Fruit fly (Drosophila melanogaster): ENCODE data around the gene Afti.
A peak's percentile ranks its signal among the peaks of the same experiment; 100 is the strongest.

Gene Afti

dm6 chr3R:14291431-14291830 is 35.1 kb downstream of the Afti start (continued):
- TF ChIP-seq nom (GFP tag; optimal IDR thresholded peaks at IDR 0.05), result peak; percentile 74
- TF ChIP-seq CG10209 (GFP tag; optimal IDR thresholded peaks at IDR 0.05), result peak; percentile 14
- TF ChIP-seq aop (GFP tag; IDR thresholded peaks at IDR 0.05), result no peak
- no peak for TF ChIP-seq CG4360 (GFP tag; IDR thresholded peaks at IDR 0.05)
- peak; percentile 16 for TF ChIP-seq CG10979 (tag; optimal IDR thresholded peaks at IDR 0.05)
- TF ChIP-seq GATAe (GFP tag; conservative IDR thresholded peaks at IDR 0.05), result no peak
- TF ChIP-seq Drgx (GFP tag; IDR thresholded peaks at IDR 0.05), result peak; percentile 81
- peak; percentile 48; the same call in 2 of the 3 replicates for TF ChIP-seq row (GFP tag; IDR thresholded peaks at IDR 0.05)
- TF ChIP-seq p53 (GFP tag; optimal IDR thresholded peaks at IDR 0.05), result no peak
- peak; percentile 6 for TF ChIP-seq CG12659 (GFP tag; optimal IDR thresholded peaks at IDR 0.05)
- peak; percentile 51 for TF ChIP-seq CG11696 (GFP tag; IDR thresholded peaks at IDR 0.05)
- TF ChIP-seq CG12391 (tag; optimal IDR thresholded peaks at IDR 0.05), result peak; percentile 16
- peak; percentile 3; the same call in 1 of the 2 replicates for TF ChIP-seq Rx (GFP tag; IDR thresholded peaks at IDR 0.05)
- TF ChIP-seq gem (tag; optimal IDR thresholded peaks at IDR 0.05), result peak; percentile 26
- peak; percentile 54 for TF ChIP-seq CG11504 (tag; optimal IDR thresholded peaks at IDR 0.05)
- TF ChIP-seq CG5180 (GFP tag; optimal IDR thresholded peaks at IDR 0.05), result peak; percentile 6
- peak in 1 of 2 experiments; percentile 47 for TF ChIP-seq Hr51 (GFP tag; optimal IDR thresholded peaks at IDR 0.05)
- TF ChIP-seq CG18599 (GFP tag; optimal IDR thresholded peaks at IDR 0.05), result peak; percentile 49
- TF ChIP-seq CG7839 (tag; optimal IDR thresholded peaks at IDR 0.05), result peak; percentile 26
- TF ChIP-seq CG8924 (tag; optimal IDR thresholded peaks at IDR 0.05), result peak; percentile 5
- TF ChIP-seq CG2678 (tag; optimal IDR thresholded peaks at IDR 0.05), result peak; percentile 46
- TF ChIP-seq lmd (GFP tag; IDR thresholded peaks at IDR 0.05), result peak; percentile 22; the same call in 1 of the 2 replicates
- TF ChIP-seq mirr (GFP tag; optimal IDR thresholded peaks at IDR 0.05), result no peak
- TF ChIP-seq CG18262 (tag; optimal IDR thresholded peaks at IDR 0.05), result peak; percentile 1
- 0 out of 4 replicates have a peak, but pooled peaks have one; percentile 52 for TF ChIP-seq chinmo (GFP tag; IDR thresholded peaks at IDR 0.05; ENCODE audit: partially characterized antibody)
- TF ChIP-seq CG17359 (tag; optimal IDR thresholded peaks at IDR 0.05), result peak; percentile 27
- 0 out of 3 replicates have a peak, but pooled peaks have one; percentile 33 for TF ChIP-seq CG17361 (GFP tag; IDR thresholded peaks at IDR 0.05)
- peak; percentile 19 to 72 for TF ChIP-seq bsh (GFP tag; optimal IDR thresholded peaks at IDR 0.05)
- peak; percentile 33 for TF ChIP-seq Blimp-1 (GFP tag; optimal IDR thresholded peaks at IDR 0.05)

dm6 chr3R:14289958-14290835 is 36.3 kb downstream of the Afti start:
- no peak for TF ChIP-seq zen2 (GFP tag; IDR thresholded peaks at IDR 0.05; ENCODE audit: partially characterized antibody)
- TF ChIP-seq dmrt99B (tag; optimal IDR thresholded peaks at IDR 0.05), result peak; percentile 53
- no peak for TF ChIP-seq CG8290 (GFP tag; optimal IDR thresholded peaks at IDR 0.05)
- TF ChIP-seq CG8290 (tag; optimal IDR thresholded peaks at IDR 0.05), result peak in 1 of 2 experiments; percentile 15
- no peak for TF ChIP-seq az2 (GFP tag; optimal IDR thresholded peaks at IDR 0.05)
- TF ChIP-seq CG4730 (GFP tag; IDR thresholded peaks at IDR 0.05), result no peak
- TF ChIP-seq slbo (GFP tag; IDR thresholded peaks at IDR 0.05), result peak; percentile 29; the same call in 1 of the 2 replicates
- peak; percentile 25; the same call in 1 of the 2 replicates for TF ChIP-seq Drgx (GFP tag; IDR thresholded peaks at IDR 0.05)
- TF ChIP-seq CG2120 (GFP tag; optimal IDR thresholded peaks at IDR 0.05), result peak; percentile 16
- TF ChIP-seq kay (GFP tag; optimal IDR thresholded peaks at IDR 0.05), result no peak
- TF ChIP-seq slou (GFP tag; optimal IDR thresholded peaks at IDR 0.05), result no peak
- TF ChIP-seq PHDP (tag; optimal IDR thresholded peaks at IDR 0.05), result peak; percentile 7
- TF ChIP-seq CG18262 (tag; optimal IDR thresholded peaks at IDR 0.05), result peak; percentile 18
- no peak for TF ChIP-seq Hsf (GFP tag; optimal IDR thresholded peaks at IDR 0.05)
- TF ChIP-seq Fer1 (GFP tag; optimal IDR thresholded peaks at IDR 0.05), result peak; percentile 61
- TF ChIP-seq CG7556 (GFP tag; optimal IDR thresholded peaks at IDR 0.05), result peak; percentile 28
- no peak for TF ChIP-seq CG15696 (tag; optimal IDR thresholded peaks at IDR 0.05)
- TF ChIP-seq Hmr (GFP tag; optimal IDR thresholded peaks at IDR 0.05), result peak; percentile 37
- TF ChIP-seq Meics (GFP tag; optimal IDR thresholded peaks at IDR 0.05), result peak; percentile 25
- no peak for TF ChIP-seq onecut (GFP tag; IDR thresholded peaks at IDR 0.05)
- TF ChIP-seq CG2875 (GFP tag; optimal IDR thresholded peaks at IDR 0.05), result no peak

Data from whole organism, embryonic.